Worm (Caenorhabditis elegans) whole organism, L4 larva: ENCODE measurements around the gene clhm-1.

ENCODE experiments used
- F37D6.2 ChIP-seq: sonication (generic microtip); optimal IDR thresholded peaks from 2 replicates; lab custom pipeline; 2016; ENCODE audit warnings: mild to moderate bottlenecking, missing genetic modification characterization, missing compliant biosample characterization
- F44E2.7 ChIP-seq: fragments of 200-800 bp; sonication (Bioruptor generic); IDR thresholded peaks from 2 replicates; pipeline ENCODE4 v2.1.2; 2022; ENCODE audit warnings: missing genetic modification characterization, missing compliant biosample characterization
- F49E8.2 ChIP-seq: sonication (generic microtip); optimal IDR thresholded peaks from 2 replicates; lab custom pipeline; 2016; ENCODE audit warnings: missing compliant biosample characterization, mild to moderate bottlenecking, missing genetic modification characterization, borderline replicate concordance
- T20F7.1 ChIP-seq: fragments of 200-800 bp; sonication (Bioruptor generic); optimal IDR thresholded peaks from 2 replicates; lab custom pipeline; 2018; ENCODE audit warnings: mild to moderate bottlenecking, missing genetic modification characterization, missing compliant biosample characterization
- T26A8.4 ChIP-seq: fragments of 200-800 bp; sonication (Bioruptor generic); IDR thresholded peaks from 2 replicates; pipeline ENCODE4 v1.3.6; 2022; ENCODE audit warnings: missing genetic modification characterization, missing compliant biosample characterization
- Y105C5A.15 ChIP-seq: fragments of 200-800 bp; sonication (Bioruptor generic); IDR thresholded peaks from 2 replicates; pipeline ENCODE4 v1.3.6; 2022; ENCODE audit warnings: missing genetic modification characterization, missing compliant biosample characterization
- Y48G9A.11 ChIP-seq: fragments of 200-800 bp; sonication (Bioruptor generic); IDR thresholded peaks from 2 replicates; pipeline ENCODE4 v1.3.6; 2022; ENCODE audit warnings: missing genetic modification reagents, missing genetic modification characterization, missing compliant biosample characterization
- ZK546.5 ChIP-seq, 2 experiments: sonication (generic microtip); optimal IDR thresholded peaks; 2 replicates each; lab custom pipeline; 2017; ENCODE audit warnings: missing biosample characterization in 2 of 2, missing genetic modification characterization in 2 of 2
- ceh-44 ChIP-seq: fragments of 200-800 bp; sonication (Bioruptor generic); IDR thresholded peaks from 2 replicates; pipeline ENCODE4 v1.3.6; 2022; ENCODE audit warnings: missing genetic modification reagents, missing genetic modification characterization, missing compliant biosample characterization
- ceh-62 ChIP-seq: sonication (generic microtip); optimal IDR thresholded peaks from 2 replicates; lab custom pipeline; 2017; ENCODE audit warnings: missing biosample characterization, missing genetic modification characterization
- daf-12 ChIP-seq: fragments of 150-350 bp; optimal IDR thresholded peaks from 2 replicates; lab custom pipeline; 2014; ENCODE audit warnings: missing biosample characterization, missing genetic modification reagents, missing genetic modification characterization
- dmd-6 ChIP-seq: fragments of 200-800 bp; sonication (Bioruptor generic); IDR thresholded peaks from 2 replicates; pipeline ENCODE4 v1.3.6; 2022; ENCODE audit warnings: missing genetic modification reagents, missing genetic modification characterization, missing compliant biosample characterization
- dmd-8 ChIP-seq: fragments of 200-800 bp; sonication (Bioruptor generic); IDR thresholded peaks from 2 replicates; pipeline ENCODE4 v1.3.6; 2022; ENCODE audit warnings: missing genetic modification characterization, missing compliant biosample characterization
- dmd-9 ChIP-seq: fragments of 200-800 bp; sonication (Bioruptor generic); IDR thresholded peaks from 2 replicates; pipeline ENCODE4 v1.3.6; 2022; ENCODE audit warnings: missing genetic modification reagents, missing genetic modification characterization, missing compliant biosample characterization
- dpl-1 ChIP-seq: fragments of 150-350 bp; optimal IDR thresholded peaks from 2 replicates; lab custom pipeline; 2014; ENCODE audit warnings: missing biosample characterization, missing genetic modification reagents, missing genetic modification characterization
- duxl-1 ChIP-seq: sonication (generic microtip); optimal IDR thresholded peaks from 2 replicates; lab custom pipeline; 2016; ENCODE audit warnings: mild to moderate bottlenecking, missing genetic modification characterization, moderate library complexity, missing compliant biosample characterization; ENCODE audit not compliant: poor library complexity
- egl-43 ChIP-seq: fragments of 200-800 bp; sonication (Bioruptor generic); IDR thresholded peaks from 2 replicates; pipeline ENCODE4 v1.3.6; 2022; ENCODE audit warnings: missing genetic modification reagents, missing genetic modification characterization, missing compliant biosample characterization
- fkh-10 ChIP-seq: fragments of 150-350 bp; optimal IDR thresholded peaks from 2 replicates; lab custom pipeline; 2014; ENCODE audit warnings: missing biosample characterization, missing genetic modification reagents, missing genetic modification characterization
- gei-8 ChIP-seq: fragments of 200-800 bp; sonication (Bioruptor generic); optimal IDR thresholded peaks from 2 replicates; lab custom pipeline; 2018; ENCODE audit warnings: mild to moderate bottlenecking, missing genetic modification characterization, missing compliant biosample characterization
- hlh-30 ChIP-seq: sonication (generic microtip); optimal IDR thresholded peaks from 2 replicates; lab custom pipeline; 2017; ENCODE audit warnings: antibody characterized with exemption, mild to moderate bottlenecking, missing genetic modification characterization, missing compliant biosample characterization; ENCODE audit not compliant: insufficient read depth
- jun-1 ChIP-seq: fragments of 150-350 bp; optimal IDR thresholded peaks from 2 replicates; lab custom pipeline; 2014; ENCODE audit warnings: missing biosample characterization, missing genetic modification reagents, missing genetic modification characterization
- lim-7 ChIP-seq: fragments of 200-800 bp; sonication (Bioruptor generic); IDR thresholded peaks from 2 replicates; pipeline ENCODE4 v1.3.6; 2022; ENCODE audit warnings: missing genetic modification characterization, missing compliant biosample characterization
- lin-15B ChIP-seq: fragments of 150-350 bp; sonication (generic microtip); optimal IDR thresholded peaks from 3 replicates; lab custom pipeline; 2014; ENCODE audit warnings: missing biosample characterization, missing genetic modification characterization
- lin-29 ChIP-seq: fragments of 200-800 bp; sonication (Bioruptor generic); IDR thresholded peaks from 2 replicates; pipeline ENCODE4 v1.3.6; 2022; ENCODE audit warnings: missing genetic modification reagents, missing genetic modification characterization, missing compliant biosample characterization
- lin-39 ChIP-seq: fragments of 150-350 bp; optimal IDR thresholded peaks from 2 replicates; lab custom pipeline; 2014; ENCODE audit warnings: missing biosample characterization, missing genetic modification reagents, missing genetic modification characterization
- lsy-2 ChIP-seq, 2 experiments: fragments of 150-350 bp in 1 of 2; sonication (generic microtip) in 1 of 2; optimal IDR thresholded peaks; 2 replicates each; lab custom pipeline; 2014 to 2017; ENCODE audit warnings: missing biosample characterization in 2 of 2, missing genetic modification characterization in 2 of 2
- madf-5 ChIP-seq, 2 experiments: fragments of 200-800 bp; sonication (Bioruptor generic); IDR thresholded peaks; 2 replicates each; pipeline ENCODE4 v1.3.6; 2022; ENCODE audit warnings: missing compliant biosample characterization in 2 of 2, missing genetic modification characterization in 2 of 2
- madf-9 ChIP-seq: fragments of 200-800 bp; sonication (Bioruptor generic); conservative IDR thresholded peaks from 2 replicates; pipeline ENCODE4 v1.3.6; 2022; ENCODE audit warnings: missing genetic modification reagents, missing genetic modification characterization, missing compliant biosample characterization
- mdl-1 ChIP-seq, 2 experiments: fragments of 150-350 bp in 1 of 2; sonication (generic microtip) in 1 of 2; optimal IDR thresholded peaks; 2 replicates each; lab custom pipeline; 2014 to 2017; ENCODE audit warnings: missing biosample characterization in 2 of 2, missing genetic modification characterization in 2 of 2
- mes-2 ChIP-seq: sonication (generic microtip); optimal IDR thresholded peaks from 2 replicates; lab custom pipeline; 2016; ENCODE audit warnings: missing genotype, mild to moderate bottlenecking, missing genetic modification characterization, missing compliant biosample characterization; ENCODE audit not compliant: poor library complexity, severe bottlenecking
- nhr-10 ChIP-seq: fragments of 150-350 bp; optimal IDR thresholded peaks from 2 replicates; lab custom pipeline; 2014; ENCODE audit warnings: missing biosample characterization, missing genetic modification characterization
- nhr-102 ChIP-seq: sonication (generic microtip); optimal IDR thresholded peaks from 2 replicates; lab custom pipeline; 2016; ENCODE audit warnings: mild to moderate bottlenecking, missing genetic modification characterization, moderate library complexity, missing compliant biosample characterization
- nhr-11 ChIP-seq: fragments of 150-350 bp; optimal IDR thresholded peaks from 2 replicates; lab custom pipeline; 2014; ENCODE audit warnings: missing biosample characterization, missing genetic modification characterization
- nhr-111 ChIP-seq: fragments of 200-800 bp; sonication (Bioruptor generic); optimal IDR thresholded peaks from 2 replicates; lab custom pipeline; 2018; ENCODE audit warnings: mild to moderate bottlenecking, missing genetic modification characterization, missing compliant biosample characterization
- nhr-237 ChIP-seq: sonication (generic microtip); optimal IDR thresholded peaks from 2 replicates; lab custom pipeline; 2017; ENCODE audit warnings: missing biosample characterization, missing genetic modification characterization
- nhr-28 ChIP-seq: fragments of 150-350 bp; optimal IDR thresholded peaks from 2 replicates; lab custom pipeline; 2014; ENCODE audit warnings: missing biosample characterization, missing genetic modification characterization
- nhr-42 ChIP-seq: fragments of 200-800 bp; sonication (Bioruptor generic); IDR thresholded peaks from 2 replicates; pipeline ENCODE4 v1.3.6; 2022; ENCODE audit warnings: missing genetic modification characterization, missing compliant biosample characterization
- nhr-48 ChIP-seq: sonication (generic microtip); optimal IDR thresholded peaks from 2 replicates; lab custom pipeline; 2016; ENCODE audit warnings: mild to moderate bottlenecking, missing genetic modification characterization, missing compliant biosample characterization
- nhr-6 ChIP-seq: fragments of 150-350 bp; optimal IDR thresholded peaks from 2 replicates; lab custom pipeline; 2014; ENCODE audit warnings: missing biosample characterization, missing genetic modification characterization
- nhr-76 ChIP-seq: fragments of 150-350 bp; optimal IDR thresholded peaks from 2 replicates; lab custom pipeline; 2014; ENCODE audit warnings: missing biosample characterization, missing genetic modification characterization
- php-3 ChIP-seq: fragments of 200-800 bp; sonication (Bioruptor generic); IDR thresholded peaks from 2 replicates; pipeline ENCODE4 v1.3.6; 2022; ENCODE audit warnings: missing genetic modification reagents, missing genetic modification characterization, missing compliant biosample characterization
- spr-3 ChIP-seq: fragments of 200-800 bp; sonication (Bioruptor generic); optimal IDR thresholded peaks from 2 replicates; lab custom pipeline; 2018; ENCODE audit warnings: mild to moderate bottlenecking, missing genetic modification characterization, missing compliant biosample characterization
- tag-97 ChIP-seq: fragments of 200-800 bp; sonication (Bioruptor generic); IDR thresholded peaks from 2 replicates; pipeline ENCODE4 v1.3.6; 2022; ENCODE audit warnings: missing genetic modification characterization, missing compliant biosample characterization
- unc-130 ChIP-seq: sonication (generic microtip); optimal IDR thresholded peaks from 2 replicates; lab custom pipeline; 2016; ENCODE audit warnings: missing genetic modification reagents, missing genetic modification characterization, missing compliant biosample characterization
- unc-62 ChIP-seq, 3 experiments: fragments of 150-350 bp in 1 of 3; sonication (generic microtip); optimal IDR thresholded peaks in 2 of 3; peaks in 1 of 3; 1 replicate in 1 of 3; 2 replicates in 2 of 3; lab custom pipeline; 2014 to 2017; ENCODE audit warnings: missing biosample characterization in 3 of 3, missing genetic modification characterization in 3 of 3, missing genetic modification reagents in 3 of 3, missing genotype in 1 of 3
- zag-1 ChIP-seq: fragments of 150-350 bp; optimal IDR thresholded peaks from 2 replicates; lab custom pipeline; 2014; ENCODE audit warnings: missing biosample characterization, missing genetic modification characterization
- zfp-3 ChIP-seq: fragments of 200-800 bp; sonication (Bioruptor generic); conservative IDR thresholded peaks from 2 replicates; pipeline ENCODE4 v1.3.6; 2022; ENCODE audit warnings: missing genetic modification reagents, missing genetic modification characterization, missing compliant biosample characterization
- zip-11 ChIP-seq: fragments of 200-800 bp; sonication (Bioruptor generic); IDR thresholded peaks from 2 replicates; pipeline ENCODE4 v1.3.6; 2022; ENCODE audit warnings: missing genetic modification characterization, missing compliant biosample characterization
- ztf-11 ChIP-seq: fragments of 150-350 bp; optimal IDR thresholded peaks from 2 replicates; lab custom pipeline; 2014; ENCODE audit warnings: missing biosample characterization, missing genetic modification characterization

Gene clhm-1

DNA sequence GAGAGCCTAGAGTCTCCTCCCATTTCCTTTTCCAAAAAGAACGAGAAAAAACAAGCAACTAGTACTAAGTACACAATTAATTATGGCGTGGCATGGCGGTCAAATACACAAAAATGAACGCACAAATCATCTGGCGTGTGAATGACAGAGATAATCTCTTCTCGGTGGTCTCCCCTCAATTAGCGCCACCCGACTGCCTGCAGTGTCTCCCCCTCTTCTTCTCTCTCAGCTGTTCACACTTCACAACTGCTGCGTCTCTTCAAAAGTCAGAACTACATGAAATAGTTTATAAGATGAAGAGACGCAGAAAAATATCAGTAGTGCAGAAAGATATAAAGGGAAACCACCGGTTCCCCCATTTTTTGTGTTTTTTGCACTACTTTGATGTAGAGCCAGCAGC lies 43.4 kb downstream of the clhm-1 start (continued):
- no peak for TF ChIP-seq tag-97 (GFP tag; lab: Robert Waterston, UW)
- no peak for TF ChIP-seq F49E8.2 (tag; lab: Kevin White, UChicago)
- TF ChIP-seq madf-9 (GFP tag; lab: Robert Waterston, UW) = peak; percentile 36; the same call in 1 of the 2 replicates
- TF ChIP-seq T20F7.1 (GFP tag; lab: Kevin White, UChicago) = no peak
- TF ChIP-seq lin-15B (tag; lab: Kevin White, UChicago) = no peak
- TF ChIP-seq, all 104 proteins: peak for 20

DNA sequence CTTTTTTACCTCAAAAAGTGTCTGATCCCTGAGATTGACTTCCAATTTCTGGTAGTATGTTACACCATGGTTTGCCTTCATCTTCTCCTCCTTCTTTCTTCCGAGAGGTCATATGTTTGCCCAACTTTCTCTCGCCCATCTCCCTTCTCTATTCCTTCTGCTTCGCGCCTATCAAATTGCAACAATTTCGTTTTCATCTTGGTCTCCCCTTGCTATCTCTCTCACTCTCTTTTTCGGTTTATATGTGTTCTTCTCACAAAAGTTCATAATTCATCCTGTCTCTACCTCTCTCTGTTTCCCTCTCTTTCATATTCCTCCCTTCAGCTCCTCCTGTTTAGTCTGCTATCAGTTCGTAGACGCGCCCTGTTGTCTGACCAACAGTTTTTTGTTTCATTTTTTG lies 44.1 kb downstream of the clhm-1 start:
- TF ChIP-seq nhr-237 (tag; lab: Kevin White, UChicago) (no peak), madf-9 (GFP tag; lab: Robert Waterston, UW) (no peak), tag-97 (GFP tag; lab: Robert Waterston, UW) (no peak), unc-130 (no peak), zip-11 (GFP tag; lab: Robert Waterston, UW) (no peak), dpl-1 (GFP tag; lab: Kevin White, UChicago) (no peak), nhr-28 (tag; lab: Kevin White, UChicago) (peak; percentile 89), nhr-102 (tag; lab: Kevin White, UChicago) (no peak), lin-29 (GFP tag; lab: Robert Waterston, UW) (no peak), F37D6.2 (tag; lab: Kevin White, UChicago) (no peak), mdl-1 (tag; optimal IDR thresholded peaks at IDR 0.05; lab: Kevin White, UChicago) (peak in 1 of 2 experiments; percentile 48), nhr-76 (tag; lab: Kevin White, UChicago) (no peak), nhr-48 (tag; lab: Kevin White, UChicago) (no peak), dmd-9 (GFP tag; lab: Robert Waterston, UW) (no peak), Y48G9A.11 (no peak), hlh-30 (tag; lab: Kevin White, UChicago) (peak; percentile 66), T20F7.1 (GFP tag; lab: Kevin White, UChicago) (no peak), jun-1 (tag; lab: Kevin White, UChicago) (no peak), lin-39 (tag; lab: Kevin White, UChicago) (no peak), nhr-111 (no peak), zfp-3 (GFP tag; lab: Robert Waterston, UW) (no peak), ZK546.5 (tag; optimal IDR thresholded peaks at IDR 0.05; lab: Kevin White, UChicago) (no peak), lsy-2 (tag; optimal IDR thresholded peaks at IDR 0.05; lab: Kevin White, UChicago) (peak in 1 of 2 experiments; percentile 45), egl-43 (GFP tag; lab: Robert Waterston, UW) (no peak), Y105C5A.15 (GFP tag; lab: Robert Waterston, UW) (no peak), daf-12 (no peak), dmd-6 (GFP tag; lab: Robert Waterston, UW) (peak; percentile 81), php-3 (GFP tag; lab: Robert Waterston, UW) (0 out of 2 replicates have a peak, but pooled peaks have one; percentile 52), nhr-11 (peak; percentile 53), nhr-42 (GFP tag; lab: Robert Waterston, UW) (no peak), ceh-44 (GFP tag; lab: Robert Waterston, UW) (no peak), lim-7 (no peak), spr-3 (GFP tag; lab: Kevin White, UChicago) (no peak), dmd-8 (GFP tag; lab: Robert Waterston, UW) (no peak), F44E2.7 (no peak), madf-5 (GFP tag; IDR thresholded peaks at IDR 0.05; lab: Robert Waterston, UW) (no peak), gei-8 (peak; percentile 10), mes-2 (tag; lab: Kevin White, UChicago) (peak; percentile 35), nhr-6 (tag; lab: Kevin White, UChicago) (no peak), zag-1 (no peak), ceh-62 (tag; lab: Kevin White, UChicago) (no peak), ztf-11 (tag; lab: Kevin White, UChicago) (no peak), fkh-10 (GFP tag; lab: Kevin White, UChicago) (no peak), T26A8.4 (no peak), duxl-1 (tag; lab: Kevin White, UChicago) (no peak), nhr-10 (tag; lab: Kevin White, UChicago) (no peak), unc-62 (GFP tag; optimal IDR thresholded peaks at IDR 0.05 in 1 of 2; lab: Kevin White, UChicago) (peak in 1 of 2 experiments; percentile 86), unc-62 (tag; optimal IDR thresholded peaks at IDR 0.05; lab: Kevin White, UChicago) (no peak)
